Fruit fly (Drosophila melanogaster) whole organism, embryonic: ENCODE results near the gene Acp32CD.

Experiments used
- Ada2b ChIP-seq: fragments of 200-800 bp; sonication (Bioruptor generic); IDR thresholded peaks from 2 replicates; pipeline ENCODE4 v1.3.6; 2022; ENCODE audit warnings: missing biosample characterization, missing genetic modification characterization
- Asciz ChIP-seq: fragments of 200-800 bp; sonication (Bioruptor generic); optimal IDR thresholded peaks from 2 replicates; lab custom pipeline; 2017; ENCODE audit warnings: missing biosample characterization, mild to moderate bottlenecking, missing genetic modification characterization, missing genetic modification reagents
- Awh ChIP-seq: fragments of 200-800 bp; sonication (Bioruptor generic); IDR thresholded peaks from 2 replicates; pipeline ENCODE4, ENCODE4 v1.3.6; 2022; ENCODE audit warnings: missing biosample characterization, missing genetic modification characterization
- CG10267 ChIP-seq: fragments of 200-800 bp; sonication (Bioruptor generic); optimal IDR thresholded peaks from 2 replicates; lab custom pipeline; 2018; ENCODE audit warnings: missing biosample characterization, mild to moderate bottlenecking, missing genetic modification characterization, moderate library complexity
- CG10366 ChIP-seq: fragments of 200-800 bp; sonication (Bioruptor generic); IDR thresholded peaks from 2 replicates; pipeline ENCODE4 v1.3.6; 2022; ENCODE audit warnings: missing biosample characterization, missing genetic modification characterization
- CG10979 ChIP-seq: fragments of 200-800 bp; sonication (Bioruptor generic); optimal IDR thresholded peaks from 2 replicates; lab custom pipeline; 2018; ENCODE audit warnings: missing biosample characterization, mild to moderate bottlenecking, missing genetic modification characterization, moderate library complexity
- CG11723 ChIP-seq: fragments of 200-800 bp; sonication (Bioruptor generic); optimal IDR thresholded peaks from 2 replicates; lab custom pipeline; 2017; ENCODE audit warnings: missing biosample characterization, mild to moderate bottlenecking, missing genetic modification characterization
- CG12155 ChIP-seq: fragments of 200-800 bp; sonication (Bioruptor generic); optimal IDR thresholded peaks from 3 replicates; lab custom pipeline; 2016; ENCODE audit warnings: missing biosample characterization, missing genetic modification characterization
- CG12659 ChIP-seq: fragments of 200-800 bp; sonication (Bioruptor generic); optimal IDR thresholded peaks from 3 replicates; lab custom pipeline; 2017; ENCODE audit warnings: mild to moderate bottlenecking, missing biosample characterization, missing genetic modification reagents, missing genetic modification characterization
- CG16863 ChIP-seq: fragments of 200-800 bp; sonication (Bioruptor generic); optimal IDR thresholded peaks from 3 replicates; lab custom pipeline; 2016; ENCODE audit warnings: missing biosample characterization, missing genetic modification characterization
- CG17361 ChIP-seq: fragments of 200-800 bp; sonication (Bioruptor generic); IDR thresholded peaks from 3 replicates; pipeline ENCODE4 v1.3.6; 2022; ENCODE audit warnings: missing biosample characterization, missing genetic modification characterization
- CG18262 ChIP-seq: fragments of 200-800 bp; optimal IDR thresholded peaks from 3 replicates; lab custom pipeline; 2019; ENCODE audit warnings: missing biosample characterization, mild to moderate bottlenecking, missing genetic modification characterization, moderate library complexity
- CG18764 ChIP-seq: fragments of 200-800 bp; sonication (Bioruptor generic); optimal IDR thresholded peaks from 3 replicates; lab custom pipeline; 2016; ENCODE audit warnings: missing biosample characterization, missing genetic modification characterization
- CG3065 ChIP-seq: fragments of 200-800 bp; sonication (Bioruptor generic); optimal IDR thresholded peaks from 2 replicates; lab custom pipeline; 2016; ENCODE audit warnings: missing biosample characterization, missing genetic modification characterization
- CG3163 ChIP-seq: fragments of 200-800 bp; sonication (Bioruptor generic); optimal IDR thresholded peaks from 3 replicates; lab custom pipeline; 2016; ENCODE audit warnings: missing biosample characterization, missing genetic modification characterization
- CG32767 ChIP-seq: fragments of 200-800 bp; sonication (Bioruptor generic); IDR thresholded peaks from 2 replicates; pipeline ENCODE4 v1.3.6; 2022; ENCODE audit warnings: missing biosample characterization, missing genetic modification characterization
- CG34224 ChIP-seq: fragments of 200-800 bp; sonication (Bioruptor generic); IDR thresholded peaks from 3 replicates; pipeline ENCODE4 v1.3.6; 2022; ENCODE audit warnings: missing biosample characterization, missing genetic modification characterization; ENCODE audit not compliant: partially characterized antibody
- CG7987 ChIP-seq: fragments of 200-800 bp; sonication (Bioruptor generic); optimal IDR thresholded peaks from 2 replicates; lab custom pipeline; 2018; ENCODE audit warnings: missing biosample characterization, mild to moderate bottlenecking, missing genetic modification characterization, moderate library complexity
- CG8924 ChIP-seq: fragments of 200-800 bp; optimal IDR thresholded peaks from 3 replicates; lab custom pipeline; 2019; ENCODE audit warnings: missing biosample characterization, mild to moderate bottlenecking, missing genetic modification characterization, moderate library complexity
- CG9437 ChIP-seq: fragments of 200-800 bp; sonication (Bioruptor generic); optimal IDR thresholded peaks from 2 replicates; lab custom pipeline; 2018; ENCODE audit warnings: missing biosample characterization, mild to moderate bottlenecking, missing genetic modification characterization
- CG9876 ChIP-seq: fragments of 200-800 bp; sonication (Bioruptor generic); optimal IDR thresholded peaks from 2 replicates; lab custom pipeline; 2016; ENCODE audit warnings: missing biosample characterization, missing genetic modification characterization
- CoRest ChIP-seq: fragments of 200-800 bp; sonication (Bioruptor generic); optimal IDR thresholded peaks from 3 replicates; lab custom pipeline; 2018; ENCODE audit warnings: missing biosample characterization, mild to moderate bottlenecking, missing genetic modification characterization, moderate library complexity
- Ets97D ChIP-seq: fragments of 200-800 bp; sonication (Bioruptor generic); optimal IDR thresholded peaks from 3 replicates; lab custom pipeline; 2016; ENCODE audit warnings: missing biosample characterization, missing genetic modification characterization
- Fer3 ChIP-seq: fragments of 200-800 bp; sonication (Bioruptor generic); optimal IDR thresholded peaks from 2 replicates; lab custom pipeline; 2018; ENCODE audit warnings: missing biosample characterization, mild to moderate bottlenecking, missing genetic modification characterization, moderate library complexity
- Hmr ChIP-seq: fragments of 200-800 bp; sonication (Bioruptor generic); optimal IDR thresholded peaks from 3 replicates; lab custom pipeline; 2017; ENCODE audit warnings: mild to moderate bottlenecking, missing biosample characterization, missing genetic modification reagents, missing genetic modification characterization
- Hr3 ChIP-seq: fragments of 200-800 bp; sonication (Bioruptor generic); optimal IDR thresholded peaks from 3 replicates; lab custom pipeline; 2016; ENCODE audit warnings: missing biosample characterization, missing genetic modification characterization
- Lpt ChIP-seq: fragments of >200 bp; optimal IDR thresholded peaks from 2 replicates; lab custom pipeline; 2018; ENCODE audit warnings: missing biosample characterization, missing genetic modification characterization
- Max ChIP-seq: fragments of 200-800 bp; sonication (Bioruptor generic); optimal IDR thresholded peaks from 2 replicates; lab custom pipeline; 2016; ENCODE audit warnings: missing biosample characterization, mild to moderate bottlenecking, missing genetic modification characterization
- Nf-YA ChIP-seq: fragments of 200-800 bp; sonication (Bioruptor generic); IDR thresholded peaks from 2 replicates; pipeline ENCODE4 v1.3.6; 2022; ENCODE audit warnings: missing biosample characterization, missing genetic modification characterization
- Ptx1 ChIP-seq: fragments of 200-800 bp; sonication (Bioruptor generic); IDR thresholded peaks from 2 replicates; pipeline ENCODE4 v1.3.6; 2022; ENCODE audit warnings: missing biosample characterization, missing genetic modification characterization
- Side ChIP-seq: fragments of 200-800 bp; sonication (Bioruptor generic); optimal IDR thresholded peaks from 2 replicates; lab custom pipeline; 2016; ENCODE audit warnings: missing biosample characterization, missing genetic modification characterization
- Sin3A ChIP-seq: fragments of >200 bp; optimal IDR thresholded peaks from 2 replicates; lab custom pipeline; 2018
- Ssrp ChIP-seq: fragments of 200-800 bp; sonication (Bioruptor generic); optimal IDR thresholded peaks from 2 replicates; lab custom pipeline; 2018; ENCODE audit warnings: missing biosample characterization, mild to moderate bottlenecking, missing genetic modification characterization, moderate library complexity
- Stat92E ChIP-seq, 3 experiments: fragments of >200 bp in 2 of 3; fragments of 200-800 bp in 1 of 3; sonication (Bioruptor generic) in 1 of 3; optimal IDR thresholded peaks; 2 replicates each; lab custom pipeline; 2017 to 2019; ENCODE audit warnings: missing biosample characterization in 3 of 3, missing genetic modification characterization in 3 of 3, mild to moderate bottlenecking in 1 of 3, moderate library complexity in 1 of 3
- Usf ChIP-seq: fragments of 200-800 bp; sonication (Bioruptor generic); optimal IDR thresholded peaks from 2 replicates; lab custom pipeline; 2017; ENCODE audit warnings: missing genotype, missing biosample characterization, missing genetic modification characterization
- Xbp1 ChIP-seq: fragments of 200-800 bp; sonication (Bioruptor generic); optimal IDR thresholded peaks from 3 replicates; lab custom pipeline; 2016; ENCODE audit warnings: missing biosample characterization, mild to moderate bottlenecking, missing genetic modification characterization
- az2 ChIP-seq: fragments of 200-800 bp; sonication (Bioruptor generic); optimal IDR thresholded peaks from 3 replicates; lab custom pipeline; 2016; ENCODE audit warnings: missing biosample characterization, missing genetic modification characterization
- bab2 ChIP-seq: fragments of 200-800 bp; sonication (Bioruptor generic); optimal IDR thresholded peaks from 2 replicates; lab custom pipeline; 2016; ENCODE audit warnings: missing biosample characterization, missing genetic modification characterization
- br ChIP-seq: fragments of >200 bp; optimal IDR thresholded peaks from 2 replicates; lab custom pipeline; 2017
- cg ChIP-seq: fragments of 200-800 bp; sonication (Bioruptor generic); optimal IDR thresholded peaks from 3 replicates; lab custom pipeline; 2019; ENCODE audit warnings: missing biosample characterization, mild to moderate bottlenecking, missing genetic modification characterization, moderate library complexity
- dmrt11E ChIP-seq: fragments of 200-800 bp; sonication (Bioruptor generic); optimal IDR thresholded peaks from 3 replicates; lab custom pipeline; 2018; ENCODE audit warnings: missing biosample characterization, mild to moderate bottlenecking, missing genetic modification characterization, moderate library complexity
- fru ChIP-seq: fragments of >200 bp; optimal IDR thresholded peaks from 2 replicates; lab custom pipeline; 2017
- hbn ChIP-seq: fragments of 200-800 bp; sonication (Bioruptor generic); IDR thresholded peaks from 2 replicates; pipeline ENCODE4 v1.3.6; 2022; ENCODE audit warnings: missing biosample characterization, missing genetic modification characterization; ENCODE audit not compliant: partially characterized antibody
- insv ChIP-seq, 2 experiments: fragments of 200-800 bp; sonication (Bioruptor generic); optimal IDR thresholded peaks; 3 replicates each; lab custom pipeline; 2016 to 2018; ENCODE audit warnings: missing biosample characterization in 2 of 2, missing genetic modification characterization in 2 of 2
- kah ChIP-seq: fragments of 200-800 bp; sonication (Bioruptor generic); optimal IDR thresholded peaks from 2 replicates; lab custom pipeline; 2018; ENCODE audit warnings: missing biosample characterization, mild to moderate bottlenecking, missing genetic modification characterization
- pum ChIP-seq: fragments of 200-800 bp; sonication (Bioruptor generic); optimal IDR thresholded peaks from 2 replicates; lab custom pipeline; 2016; ENCODE audit warnings: missing biosample characterization, missing genetic modification characterization
- sima ChIP-seq: fragments of 200-800 bp; sonication (Bioruptor generic); optimal IDR thresholded peaks from 2 replicates; lab custom pipeline; 2016; ENCODE audit warnings: missing biosample characterization, missing genetic modification characterization
- slou ChIP-seq: fragments of 200-800 bp; sonication (Bioruptor generic); optimal IDR thresholded peaks from 3 replicates; lab custom pipeline; 2016; ENCODE audit warnings: missing biosample characterization, missing genetic modification characterization
- ssp ChIP-seq: fragments of 200-800 bp; sonication (Bioruptor generic); IDR thresholded peaks from 2 replicates; pipeline ENCODE4 v1.3.6; 2022; ENCODE audit warnings: missing biosample characterization, missing genetic modification characterization
- tap ChIP-seq: fragments of 200-800 bp; optimal IDR thresholded peaks from 3 replicates; lab custom pipeline; 2019; ENCODE audit warnings: missing biosample characterization, mild to moderate bottlenecking, missing genetic modification characterization, moderate library complexity
- tna ChIP-seq: fragments of 200-800 bp; sonication (Bioruptor generic); IDR thresholded peaks from 2 replicates; pipeline ENCODE4 v1.3.6; 2022; ENCODE audit warnings: missing biosample characterization, missing genetic modification characterization; ENCODE audit not compliant: partially characterized antibody
- wek ChIP-seq: fragments of 200-800 bp; sonication (Bioruptor generic); optimal IDR thresholded peaks from 3 replicates; lab custom pipeline; 2018; ENCODE audit warnings: missing biosample characterization, mild to moderate bottlenecking, missing genetic modification characterization, moderate library complexity

Gene Acp32CD

dm6 chr2L:10987370-10987853 is 28.0 kb upstream of the Acp32CD start, which contains the start of the genes piwi and CG12253 (continued):
- TF ChIP-seq hbn (GFP tag; lab: Robert Waterston, UW), result no peak
- TF ChIP-seq Asciz (GFP tag; lab: Kevin White, UChicago), result peak; percentile 20
- no peak for TF ChIP-seq Hmr (GFP tag; lab: Kevin White, UChicago)
- peak; percentile 95 for TF ChIP-seq CoRest (tag; lab: Kevin White, UChicago)
- peak; percentile 88 for TF ChIP-seq CG12659
- no peak for TF ChIP-seq insv (GFP tag; optimal IDR thresholded peaks at IDR 0.05; lab: Kevin White, UChicago)
- peak; percentile 28 for TF ChIP-seq pum (GFP tag; lab: Kevin White, UChicago)
- TF ChIP-seq CG34224, result no peak
- peak; percentile 50 for TF ChIP-seq bab2 (GFP tag; lab: Kevin White, UChicago)
- peak; percentile 55 for TF ChIP-seq Nf-YA (GFP tag; lab: Robert Waterston, UW)
- TF ChIP-seq wek, result no peak
- peak; percentile 71 for TF ChIP-seq CG10267 (tag; lab: Kevin White, UChicago)
- peak; percentile 72; the same call in 1 of the 2 replicates for TF ChIP-seq CG10366 (GFP tag; lab: Robert Waterston, UW)
- peak; percentile 94 for TF ChIP-seq Ssrp
- no peak for TF ChIP-seq tap
- TF ChIP-seq tna (GFP tag; lab: Robert Waterston, UW), result no peak
- TF ChIP-seq fru (lab: Kevin White, UChicago), result no peak
- TF ChIP-seq Ptx1, result peak; percentile 92
- no peak for TF ChIP-seq kah (GFP tag; lab: Kevin White, UChicago)
- TF ChIP-seq Xbp1 (GFP tag; lab: Kevin White, UChicago), result peak; percentile 83
- peak; percentile 52 for TF ChIP-seq Usf
- no peak for TF ChIP-seq Awh (GFP tag; lab: Robert Waterston, UW)
- TF ChIP-seq CG17361 (GFP tag; lab: Robert Waterston, UW), result no peak; the same call in 2 of the 3 replicates
- TF ChIP-seq cg, result no peak
- TF ChIP-seq Side, result no peak
- peak; percentile 74 for TF ChIP-seq az2 (GFP tag; lab: Kevin White, UChicago)
- no peak for TF ChIP-seq ssp
- TF ChIP-seq CG7987 (GFP tag; lab: Kevin White, UChicago), result no peak
- no peak for TF ChIP-seq Lpt (GFP tag; lab: Kevin White, UChicago)
- no peak for TF ChIP-seq Sin3A (lab: Kevin White, UChicago)
- TF ChIP-seq CG3065 (GFP tag; lab: Kevin White, UChicago), result peak; percentile 53
- peak; percentile 89 for TF ChIP-seq CG8924
- peak; percentile 52 for TF ChIP-seq slou (GFP tag; lab: Kevin White, UChicago)
- peak; percentile 57 for TF ChIP-seq CG18262 (tag; lab: Kevin White, UChicago)
- no peak for TF ChIP-seq sima (GFP tag; lab: Kevin White, UChicago)
- TF ChIP-seq CG11723 (GFP tag; lab: Kevin White, UChicago), result no peak
- peak; percentile 47 for TF ChIP-seq Fer3 (tag; lab: Kevin White, UChicago)
- TF ChIP-seq Hr3 (GFP tag; lab: Kevin White, UChicago), result peak; percentile 84
- TF ChIP-seq CG18764, result peak; percentile 90
- peak; percentile 49; the same call in 1 of the 2 replicates for TF ChIP-seq Ada2b (GFP tag; lab: Robert Waterston, UW)
- peak; percentile 23 for TF ChIP-seq CG16863 (GFP tag; lab: Kevin White, UChicago)
- TF ChIP-seq Stat92E (GFP tag; optimal IDR thresholded peaks at IDR 0.05; lab: Kevin White, UChicago), result no peak
- TF ChIP-seq CG10979 (tag; lab: Kevin White, UChicago), result peak; percentile 77
- peak; percentile 72 for TF ChIP-seq CG9437
- TF ChIP-seq CG3163 (GFP tag; lab: Kevin White, UChicago), result no peak
- TF ChIP-seq Max (GFP tag; lab: Kevin White, UChicago), result peak; percentile 38
- peak; percentile 81; the same call in 1 of the 2 replicates for TF ChIP-seq CG32767 (GFP tag; lab: Robert Waterston, UW)
- TF ChIP-seq br, result no peak
- peak; percentile 90 for TF ChIP-seq dmrt11E (tag; lab: Kevin White, UChicago)
- TF ChIP-seq CG12155 (GFP tag; lab: Kevin White, UChicago), result peak; percentile 69
- TF ChIP-seq CG9876 (GFP tag; lab: Kevin White, UChicago), result no peak
- TF ChIP-seq Ets97D, result peak; percentile 26
